Worm (Caenorhabditis elegans) whole organism, L2 larva: ENCODE measurements around the gene egg-1.

Experiments used
- C34F6.9 ChIP-seq: fragments of 150-350 bp; optimal IDR thresholded peaks from 2 replicates; lab custom pipeline; 2014; ENCODE audit warnings: missing biosample characterization, missing genetic modification characterization
- blmp-1 ChIP-seq: sonication (generic microtip); optimal IDR thresholded peaks from 2 replicates; lab custom pipeline; 2017; ENCODE audit warnings: missing genetic modification characterization, mild to moderate bottlenecking, missing compliant biosample characterization, antibody characterized with exemption, moderate library complexity; ENCODE audit not compliant: insufficient read depth
- dmd-4 ChIP-seq: sonication (generic microtip); optimal IDR thresholded peaks from 2 replicates; lab custom pipeline; 2017; ENCODE audit warnings: missing biosample characterization, missing genetic modification characterization
- fos-1 ChIP-seq: fragments of 150-350 bp; optimal IDR thresholded peaks from 2 replicates; lab custom pipeline; 2014; ENCODE audit warnings: missing biosample characterization, missing genetic modification characterization
- lin-13 ChIP-seq: fragments of 150-350 bp; optimal IDR thresholded peaks from 2 replicates; lab custom pipeline; 2014; ENCODE audit warnings: missing biosample characterization, missing genetic modification reagents, missing genetic modification characterization
- lsy-2 ChIP-seq, 2 experiments: fragments of 150-350 bp in 1 of 2; sonication (generic microtip) in 1 of 2; optimal IDR thresholded peaks; 2 replicates each; lab custom pipeline; 2014 to 2017; ENCODE audit warnings: missing biosample characterization in 2 of 2, missing genetic modification characterization in 2 of 2
- nhr-23 ChIP-seq: fragments of 150-350 bp; optimal IDR thresholded peaks from 2 replicates; lab custom pipeline; 2014; ENCODE audit warnings: missing biosample characterization, missing genetic modification reagents, missing genetic modification characterization
- nhr-237 ChIP-seq: fragments of 150-350 bp; optimal IDR thresholded peaks from 2 replicates; lab custom pipeline; 2014; ENCODE audit warnings: missing biosample characterization, missing genetic modification characterization
- unc-62 ChIP-seq: fragments of 150-350 bp; optimal IDR thresholded peaks from 2 replicates; lab custom pipeline; 2014; ENCODE audit warnings: missing biosample characterization, missing genetic modification reagents, missing genetic modification characterization

DNA sequence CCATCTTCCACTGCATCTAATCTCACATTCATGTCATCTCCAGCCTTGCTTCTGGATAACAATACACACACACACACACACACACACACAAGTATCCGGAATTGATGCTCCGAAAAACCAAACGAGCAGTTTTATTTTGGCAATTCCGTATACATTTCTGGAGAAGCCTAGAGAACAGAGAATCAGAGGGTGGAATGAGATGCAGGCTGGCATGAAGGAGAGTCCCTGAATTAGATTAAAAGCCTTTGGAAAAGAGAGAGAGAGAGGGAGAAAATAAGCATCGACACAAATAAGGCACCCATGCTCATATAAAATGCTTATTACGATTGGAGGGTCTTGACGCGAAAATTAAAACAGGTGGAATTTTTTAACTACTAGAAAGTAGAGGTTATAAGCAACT is 32.7 kb downstream of the egg-1 start:
- TF ChIP-seq lsy-2 (tag; optimal IDR thresholded peaks at IDR 0.05; lab: Kevin White, UChicago) (no peak), fos-1 (tag; lab: Kevin White, UChicago) (no peak), C34F6.9 (tag; lab: Kevin White, UChicago) (peak; percentile 2), dmd-4 (tag; lab: Kevin White, UChicago) (no peak), lin-13 (GFP tag; lab: Kevin White, UChicago) (no peak), unc-62 (no peak), nhr-23 (tag; lab: Kevin White, UChicago) (no peak), nhr-237 (tag; lab: Kevin White, UChicago) (no peak), blmp-1 (tag; lab: Kevin White, UChicago) (no peak)
